Fruit fly (Drosophila melanogaster) whole organism: Measurements from ENCODE around the gene Coq5.

Experiments used
- EcR ChIP-seq, 2 experiments: fragments of >200 bp; optimal IDR thresholded peaks; 2 replicates each; lab custom pipeline; 2017; ENCODE audit warnings: missing biosample characterization in 2 of 2, missing genetic modification characterization in 2 of 2, missing genetic modification reagents in 2 of 2
- psq ChIP-seq: fragments of >200 bp; optimal IDR thresholded peaks from 2 replicates; lab custom pipeline; 2017

dm6 chrX:13232406-13233195 is 38.2 kb upstream of the Coq5 start:
- TF ChIP-seq EcR (GFP tag; optimal IDR thresholded peaks at IDR 0.05; lab: Kevin White, UChicago) = no peak
- TF ChIP-seq psq (lab: Kevin White, UChicago) = no peak
